Worm (Caenorhabditis elegans) whole organism, mixed stage, embryonic: ENCODE results near the gene F26A1.3.
"Not testable (repeated sequence)": the region's sequence is repeated elsewhere in the genome, so short reads cannot be mapped to it uniquely, and the experiment has no call there.

Experiments
- M03D4.4 ChIP-seq: sonication (generic microtip); optimal IDR thresholded peaks from 2 replicates; lab custom pipeline; 2017; ENCODE audit warnings: mild to moderate bottlenecking, missing genetic modification characterization, missing compliant biosample characterization
- bed-3 ChIP-seq: fragments of 200-800 bp; sonication (Bioruptor generic); optimal IDR thresholded peaks from 3 replicates; lab custom pipeline; 2018; ENCODE audit warnings: mild to moderate bottlenecking, missing genetic modification characterization, moderate library complexity, missing compliant biosample characterization
- blmp-1 ChIP-seq: fragments of 150-350 bp; optimal IDR thresholded peaks from 2 replicates; lab custom pipeline; 2014; ENCODE audit warnings: missing biosample characterization, missing genetic modification characterization
- ceh-39 ChIP-seq: fragments of 150-350 bp; optimal IDR thresholded peaks from 2 replicates; lab custom pipeline; 2014; ENCODE audit warnings: missing biosample characterization, missing genetic modification characterization
- ceh-43 ChIP-seq: fragments of 200-800 bp; sonication (Bioruptor generic); optimal IDR thresholded peaks from 2 replicates; lab custom pipeline; 2018; ENCODE audit warnings: mild to moderate bottlenecking, missing genetic modification characterization, moderate library complexity, missing compliant biosample characterization
- ces-1 ChIP-seq: fragments of 150-350 bp; optimal IDR thresholded peaks from 2 replicates; lab custom pipeline; 2014; ENCODE audit warnings: missing biosample characterization, missing genetic modification reagents, missing genetic modification characterization
- cnd-1 ChIP-seq: fragments of 200-800 bp; sonication (Bioruptor generic); optimal IDR thresholded peaks from 2 replicates; lab custom pipeline; 2018; ENCODE audit warnings: mild to moderate bottlenecking, missing genetic modification characterization, missing compliant biosample characterization
- elt-1 ChIP-seq: sonication (generic microtip); optimal IDR thresholded peaks from 2 replicates; lab custom pipeline; 2017; ENCODE audit warnings: missing genetic modification characterization, mild to moderate bottlenecking, missing compliant biosample characterization, antibody characterized with exemption, moderate library complexity, borderline replicate concordance; ENCODE audit not compliant: insufficient read depth
- elt-3 ChIP-seq: fragments of 150-350 bp; optimal IDR thresholded peaks from 2 replicates; lab custom pipeline; 2014; ENCODE audit warnings: missing biosample characterization, missing genetic modification characterization
- flh-1 ChIP-seq: fragments of 200-800 bp; sonication (Bioruptor generic); optimal IDR thresholded peaks from 2 replicates; lab custom pipeline; 2018; ENCODE audit warnings: mild to moderate bottlenecking, missing genetic modification characterization, moderate library complexity, missing compliant biosample characterization
- ham-2 ChIP-seq: fragments of 200-800 bp; sonication (Bioruptor generic); optimal IDR thresholded peaks from 2 replicates; lab custom pipeline; 2018; ENCODE audit warnings: mild to moderate bottlenecking, missing genetic modification characterization, missing compliant biosample characterization
- hlh-1 ChIP-seq: fragments of 150-350 bp; optimal IDR thresholded peaks from 2 replicates; lab custom pipeline; 2014; ENCODE audit warnings: missing biosample characterization, missing genetic modification reagents, missing genetic modification characterization
- lin-13 ChIP-seq: fragments of 150-350 bp; optimal IDR thresholded peaks from 2 replicates; lab custom pipeline; 2014; ENCODE audit warnings: missing biosample characterization, missing genetic modification characterization
- lin-32 ChIP-seq: fragments of 200-800 bp; sonication (Bioruptor generic); optimal IDR thresholded peaks from 2 replicates; lab custom pipeline; 2018; ENCODE audit warnings: mild to moderate bottlenecking, missing genetic modification characterization, missing compliant biosample characterization
- lsy-2 ChIP-seq: fragments of 150-350 bp; optimal IDR thresholded peaks from 2 replicates; lab custom pipeline; 2014; ENCODE audit warnings: missing biosample characterization, missing genetic modification characterization
- mab-5 ChIP-seq: fragments of 150-350 bp; optimal IDR thresholded peaks from 2 replicates; lab custom pipeline; 2014; ENCODE audit warnings: missing biosample characterization, missing genetic modification characterization
- mls-2 ChIP-seq: sonication (generic microtip); optimal IDR thresholded peaks from 2 replicates; lab custom pipeline; 2016; ENCODE audit warnings: mild to moderate bottlenecking, missing genetic modification characterization, moderate library complexity, missing compliant biosample characterization
- nhr-12 ChIP-seq: fragments of 150-350 bp; optimal IDR thresholded peaks from 2 replicates; lab custom pipeline; 2014; ENCODE audit warnings: missing biosample characterization, missing genetic modification characterization
- nhr-2 ChIP-seq: fragments of 150-350 bp; optimal IDR thresholded peaks from 2 replicates; lab custom pipeline; 2014; ENCODE audit warnings: missing biosample characterization, missing genetic modification characterization
- nhr-237 ChIP-seq: fragments of 150-350 bp; optimal IDR thresholded peaks from 2 replicates; lab custom pipeline; 2014; ENCODE audit warnings: missing biosample characterization, missing genetic modification characterization
- nhr-28 ChIP-seq: fragments of 150-350 bp; optimal IDR thresholded peaks from 2 replicates; lab custom pipeline; 2014; ENCODE audit warnings: missing biosample characterization, missing genetic modification characterization
- nhr-76 ChIP-seq: sonication (generic microtip); optimal IDR thresholded peaks from 2 replicates; lab custom pipeline; 2017; ENCODE audit warnings: missing biosample characterization, missing genetic modification characterization
- pha-4 ChIP-seq: fragments of 150-350 bp; optimal IDR thresholded peaks from 2 replicates; lab custom pipeline; 2018; ENCODE audit warnings: missing biosample characterization, missing genetic modification reagents, missing genetic modification characterization
- sem-2 ChIP-seq: fragments of 200-800 bp; sonication (Bioruptor generic); optimal IDR thresholded peaks from 2 replicates; lab custom pipeline; 2018; ENCODE audit warnings: mild to moderate bottlenecking, missing genetic modification characterization, missing compliant biosample characterization
- tbx-8 ChIP-seq: fragments of 200-800 bp; sonication (Bioruptor generic); optimal IDR thresholded peaks from 2 replicates; lab custom pipeline; 2018; ENCODE audit warnings: mild to moderate bottlenecking, missing genetic modification characterization, moderate library complexity, missing compliant biosample characterization
- unc-39 ChIP-seq: fragments of 150-350 bp; optimal IDR thresholded peaks from 2 replicates; lab custom pipeline; 2014; ENCODE audit warnings: missing biosample characterization, missing genetic modification characterization
- unc-62 ChIP-seq: fragments of 150-350 bp; optimal IDR thresholded peaks from 2 replicates; lab custom pipeline; 2014; ENCODE audit warnings: missing biosample characterization, missing genetic modification reagents, missing genetic modification characterization
- zip-8 ChIP-seq: fragments of 150-350 bp; optimal IDR thresholded peaks from 2 replicates; lab custom pipeline; 2014; ENCODE audit warnings: missing biosample characterization, missing genetic modification characterization
- ztf-11 ChIP-seq: fragments of 150-350 bp; optimal IDR thresholded peaks from 2 replicates; lab custom pipeline; 2014; ENCODE audit warnings: missing biosample characterization, missing genetic modification characterization

The F26A1.3 gene

ce11 chrIII:4826606-4827005, at the start of gene F26A1.3:
Gene F26A1.3 (plus strand): TSS chrIII:4826906.
- TF ChIP-seq ham-2 (GFP tag; lab: Kevin White, UChicago) (no peak), blmp-1 (tag; lab: Kevin White, UChicago) (no peak)

ce11 chrIII:4778003-4778402, 48.7 kb upstream of the F26A1.3 start, which contains the start of gene B0393.7:
Gene B0393.7 (minus strand): TSS chrIII:4778103.
- no peak for TF ChIP-seq zip-8 (tag; lab: Kevin White, UChicago)
- no peak for TF ChIP-seq pha-4
- no peak for TF ChIP-seq lin-13 (tag; lab: Kevin White, UChicago)
- TF ChIP-seq ham-2 (GFP tag; lab: Kevin White, UChicago) = no peak
- TF ChIP-seq lin-32 (GFP tag; lab: Kevin White, UChicago) = no peak
- TF ChIP-seq nhr-237 (tag; lab: Kevin White, UChicago) = no peak
- no peak for TF ChIP-seq ceh-39 (tag; lab: Kevin White, UChicago)
- no peak for TF ChIP-seq ztf-11 (tag; lab: Kevin White, UChicago)
- TF ChIP-seq, all 35 proteins: peak for 0

ce11 chrIII:4779855-4780254, 46.9 kb upstream of the F26A1.3 start, which contains the start of gene B0393.9:
Gene B0393.9 (minus strand): TSS chrIII:4780157.
- TF ChIP-seq zip-8 (tag; lab: Kevin White, UChicago) = no peak
- no peak for TF ChIP-seq tbx-8 (GFP tag; lab: Kevin White, UChicago)
- no peak for TF ChIP-seq nhr-76 (tag; lab: Kevin White, UChicago)
- TF ChIP-seq unc-39 (tag; lab: Kevin White, UChicago) = no peak
- no peak for TF ChIP-seq M03D4.4
- no peak for TF ChIP-seq ham-2 (GFP tag; lab: Kevin White, UChicago)

- not testable (repeated sequence) for TF ChIP-seq elt-3 (tag; lab: Kevin White, UChicago); blmp-1 (tag; lab: Kevin White, UChicago); tbx-8 (GFP tag; lab: Kevin White, UChicago)
These were observed 44.6 kb upstream of the F26A1.3 start, which contains the start of the genes gex-5 and C38D4.10 for ce11 chrIII:4781937-4782576. Gene gex-5 (minus strand): TSS chrIII:4781987. Gene C38D4.10 (plus strand): TSS chrIII:4782526.

ce11 chrIII:4785131-4785530, 41.6 kb upstream of the F26A1.3 start, which contains the start of gene enu-3.2:
Gene enu-3.2 (minus strand): TSS chrIII:4785235.
- TF ChIP-seq M03D4.4; elt-3 (tag; lab: Kevin White, UChicago); lin-13 (tag; lab: Kevin White, UChicago): not testable (repeated sequence)

ce11 chrIII:4785714-4786113, 41.0 kb upstream of the F26A1.3 start, which contains the start of gene mel-28:
Gene mel-28 (plus strand): TSS chrIII:4786080.
- TF ChIP-seq ces-1 (GFP tag; lab: Kevin White, UChicago) (no peak), elt-1 (tag; lab: Kevin White, UChicago) (no peak), nhr-76 (tag; lab: Kevin White, UChicago) (no peak), zip-8 (tag; lab: Kevin White, UChicago) (no peak), nhr-2 (tag; lab: Kevin White, UChicago) (no peak), ztf-11 (tag; lab: Kevin White, UChicago) (no peak), nhr-12 (no peak), ham-2 (GFP tag; lab: Kevin White, UChicago) (no peak)
- TF ChIP-seq, all 35 proteins: peak for 0

ce11 chrIII:4792560-4793136, 34.1 kb upstream of the F26A1.3 start, which contains the start of gene mip-1:
Gene mip-1 (plus strand): TSS chrIII:4793086.
- TF ChIP-seq flh-1 (GFP tag; lab: Kevin White, UChicago) (no peak), ceh-43 (GFP tag; lab: Kevin White, UChicago) (no peak), bed-3 (GFP tag; lab: Kevin White, UChicago) (no peak), nhr-237 (tag; lab: Kevin White, UChicago) (no peak), ham-2 (GFP tag; lab: Kevin White, UChicago) (no peak)

ce11 chrIII:4796039-4796438, 30.7 kb upstream of the F26A1.3 start:
- TF ChIP-seq ceh-39 (tag; lab: Kevin White, UChicago) (peak; percentile 69), nhr-28 (tag; lab: Kevin White, UChicago) (no peak), elt-3 (tag; lab: Kevin White, UChicago) (no peak), nhr-76 (tag; lab: Kevin White, UChicago) (no peak), lsy-2 (tag; lab: Kevin White, UChicago) (peak; percentile 14), lin-32 (GFP tag; lab: Kevin White, UChicago) (no peak), M03D4.4 (no peak), bed-3 (GFP tag; lab: Kevin White, UChicago) (no peak), nhr-237 (tag; lab: Kevin White, UChicago) (peak; percentile 68), mls-2 (tag; lab: Kevin White, UChicago) (no peak), lin-13 (tag; lab: Kevin White, UChicago) (no peak), nhr-2 (tag; lab: Kevin White, UChicago) (peak; percentile 31), unc-62 (GFP tag; lab: Kevin White, UChicago) (no peak), flh-1 (GFP tag; lab: Kevin White, UChicago) (no peak), ztf-11 (tag; lab: Kevin White, UChicago) (no peak), mab-5 (tag; lab: Kevin White, UChicago) (no peak), hlh-1 (tag; lab: Kevin White, UChicago) (peak; percentile 16), cnd-1 (tag; lab: Kevin White, UChicago) (no peak), elt-1 (tag; lab: Kevin White, UChicago) (no peak), sem-2 (no peak), tbx-8 (GFP tag; lab: Kevin White, UChicago) (no peak)
